Worm (Caenorhabditis elegans) whole organism, L1 larva: ENCODE measurements around the gene R04D3.2.

Source experiments
- alr-1 ChIP-seq: fragments of 200-800 bp; sonication (Bioruptor generic); optimal IDR thresholded peaks from 2 replicates; lab custom pipeline; 2018; ENCODE audit warnings: borderline replicate concordance, mild to moderate bottlenecking, missing genetic modification characterization, missing compliant biosample characterization
- blmp-1 ChIP-seq: fragments of 150-350 bp; optimal IDR thresholded peaks from 2 replicates; lab custom pipeline; 2014; ENCODE audit warnings: missing biosample characterization, missing genetic modification characterization
- ceh-8 ChIP-seq: fragments of 200-800 bp; sonication (Bioruptor generic); optimal IDR thresholded peaks from 2 replicates; lab custom pipeline; 2018; ENCODE audit warnings: mild to moderate bottlenecking, missing genetic modification characterization, moderate library complexity, missing compliant biosample characterization
- ces-1 ChIP-seq: fragments of 150-350 bp; optimal IDR thresholded peaks from 2 replicates; lab custom pipeline; 2014; ENCODE audit warnings: missing biosample characterization, missing genetic modification reagents, missing genetic modification characterization
- dpl-1 ChIP-seq, 3 experiments: fragments of 150-350 bp in 2 of 3; sonication (generic microtip) in 1 of 3; optimal IDR thresholded peaks; 2 replicates each; lab custom pipeline; 2014 to 2017; ENCODE audit warnings: missing biosample characterization in 3 of 3, missing genetic modification characterization in 3 of 3, missing genetic modification reagents in 3 of 3
- efl-1 ChIP-seq, 4 experiments: fragments of 150-350 bp; optimal IDR thresholded peaks in 3 of 4; peaks in 1 of 4; 1 replicate in 1 of 4; 2 replicates in 3 of 4; lab custom pipeline; 2014; ENCODE audit warnings: missing biosample characterization in 2 of 4, missing genetic modification characterization in 2 of 4, missing genetic modification reagents in 2 of 4
- elt-2 ChIP-seq: sonication (generic microtip); optimal IDR thresholded peaks from 2 replicates; lab custom pipeline; 2016; ENCODE audit warnings: missing genetic modification characterization, mild to moderate bottlenecking, inconsistent platforms, missing compliant biosample characterization, missing genetic modification reagents
- elt-3 ChIP-seq, 6 experiments: fragments of 150-350 bp in 1 of 6; sonication (generic microtip); optimal IDR thresholded peaks; 2 replicates each; lab custom pipeline; 2017 to 2018; ENCODE audit warnings: missing biosample characterization in 6 of 6, missing genetic modification characterization in 6 of 6, inconsistent platforms in 1 of 6
- fkh-4 ChIP-seq: sonication (generic microtip); optimal IDR thresholded peaks from 2 replicates; lab custom pipeline; 2016; ENCODE audit warnings: missing compliant biosample characterization, missing genetic modification characterization, borderline replicate concordance
- fkh-8 ChIP-seq: sonication (generic microtip); optimal IDR thresholded peaks from 2 replicates; lab custom pipeline; 2016; ENCODE audit warnings: mild to moderate bottlenecking, missing genetic modification characterization, missing compliant biosample characterization
- lin-14 ChIP-seq: fragments of 200-800 bp; sonication (Bioruptor generic); optimal IDR thresholded peaks from 2 replicates; lab custom pipeline; 2018; ENCODE audit warnings: mild to moderate bottlenecking, missing genetic modification characterization, moderate library complexity, missing compliant biosample characterization
- lin-15B ChIP-seq: fragments of 150-350 bp; sonication (generic microtip); optimal IDR thresholded peaks from 3 replicates; lab custom pipeline; 2014; ENCODE audit warnings: missing biosample characterization, missing genetic modification characterization
- lin-35 ChIP-seq, 2 experiments: fragments of 150-350 bp; optimal IDR thresholded peaks; 2 replicates each; lab custom pipeline; 2014; ENCODE audit warnings: missing biosample characterization in 2 of 2, missing genetic modification characterization in 2 of 2, missing genetic modification reagents in 2 of 2
- lsy-2 ChIP-seq, 2 experiments: fragments of 150-350 bp; optimal IDR thresholded peaks; 2 replicates each; lab custom pipeline; 2014; ENCODE audit warnings: missing biosample characterization in 2 of 2, missing genetic modification characterization in 2 of 2
- mdl-1 ChIP-seq, 2 experiments: fragments of 150-350 bp; optimal IDR thresholded peaks; 2 replicates each; lab custom pipeline; 2014 to 2017; ENCODE audit warnings: missing biosample characterization in 2 of 2, missing genetic modification characterization in 2 of 2, inconsistent platforms in 1 of 2
- nhr-19 ChIP-seq: fragments of 200-800 bp; sonication (Bioruptor generic); conservative IDR thresholded peaks from 2 replicates; pipeline ENCODE4 v1.3.6; 2022; ENCODE audit warnings: missing genetic modification characterization, missing compliant biosample characterization
- nhr-20 ChIP-seq: sonication (generic microtip); optimal IDR thresholded peaks from 2 replicates; lab custom pipeline; 2016; ENCODE audit warnings: mild to moderate bottlenecking, missing genetic modification characterization, missing compliant biosample characterization
- nhr-28 ChIP-seq: fragments of 150-350 bp; optimal IDR thresholded peaks from 2 replicates; lab custom pipeline; 2014; ENCODE audit warnings: missing biosample characterization, missing genetic modification characterization
- nhr-71 ChIP-seq: sonication (generic microtip); optimal IDR thresholded peaks from 2 replicates; lab custom pipeline; 2016; ENCODE audit warnings: mild to moderate bottlenecking, missing genetic modification characterization, moderate library complexity, missing compliant biosample characterization
- nhr-85 ChIP-seq: sonication (generic microtip); peaks from one replicate; lab custom pipeline; 2016; ENCODE audit warnings: missing genetic modification characterization, inconsistent platforms, missing compliant biosample characterization
- nhr-90 ChIP-seq: sonication (generic microtip); optimal IDR thresholded peaks from 2 replicates; lab custom pipeline; 2016; ENCODE audit warnings: mild to moderate bottlenecking, missing genetic modification characterization, missing compliant biosample characterization; ENCODE audit not compliant: poor library complexity
- snu-23 ChIP-seq: sonication (generic microtip); optimal IDR thresholded peaks from 2 replicates; lab custom pipeline; 2016; ENCODE audit warnings: missing genetic modification characterization, missing compliant biosample characterization
- unc-86 ChIP-seq: sonication (generic microtip); optimal IDR thresholded peaks from 2 replicates; lab custom pipeline; 2016; ENCODE audit warnings: missing genetic modification characterization, missing compliant biosample characterization
- unc-98 ChIP-seq: fragments of 200-800 bp; sonication (Bioruptor generic); IDR thresholded peaks from 2 replicates; pipeline ENCODE4 v1.3.6; 2022; ENCODE audit warnings: missing genetic modification characterization, missing compliant biosample characterization
- xbp-1 ChIP-seq: sonication (generic microtip); optimal IDR thresholded peaks from 2 replicates; lab custom pipeline; 2016; ENCODE audit warnings: missing genetic modification characterization, missing compliant biosample characterization

R04D3.2 gene

DNA sequence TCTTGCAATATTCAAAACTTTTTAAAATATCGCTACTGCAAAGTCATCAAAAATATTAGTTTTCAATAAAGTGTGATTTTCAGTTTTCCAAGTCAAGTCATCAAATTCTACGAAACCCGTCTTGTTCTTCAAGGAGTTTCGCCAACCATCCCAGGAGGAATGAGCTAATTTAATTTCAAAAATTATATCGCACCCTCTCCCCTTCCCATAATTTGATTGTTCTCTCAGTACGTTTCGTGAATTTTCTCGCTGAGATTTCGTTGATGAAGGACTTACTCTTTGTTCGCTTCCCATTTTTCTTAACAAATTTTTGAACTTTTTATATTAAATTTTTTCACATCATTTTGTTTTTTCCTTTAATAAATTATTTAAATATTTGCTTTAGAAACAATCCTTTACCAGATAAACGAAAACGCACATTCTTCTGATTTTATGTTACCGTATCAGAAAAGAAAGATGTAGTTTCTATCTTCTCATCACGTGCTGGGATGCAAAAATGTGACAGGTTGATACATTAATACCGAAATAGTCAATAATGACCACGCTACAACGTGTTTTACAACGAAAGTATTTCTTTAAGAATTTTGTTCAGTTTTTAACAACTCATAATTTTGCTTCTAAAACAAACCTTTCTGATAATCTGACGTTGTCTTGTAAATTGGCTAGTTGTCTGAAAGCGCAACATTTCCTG is 39.6 kb downstream of the R04D3.2 start:
- peak; percentile 49 for TF ChIP-seq nhr-71
- peak; percentile 64 for TF ChIP-seq blmp-1
- peak; percentile 41 for TF ChIP-seq nhr-90
- TF ChIP-seq nhr-20 (tag; lab: Kevin White, UChicago) = peak; percentile 82
- peak; percentile 0 for TF ChIP-seq elt-2 (tag; lab: Kevin White, UChicago)
- TF ChIP-seq fkh-4 (tag; lab: Kevin White, UChicago) = no peak
- TF ChIP-seq nhr-28 = no peak
- peak in 1 of 2 experiments; percentile 65 for TF ChIP-seq lin-35 (GFP tag; optimal IDR thresholded peaks at IDR 0.05; lab: Kevin White, UChicago)
- TF ChIP-seq lin-14 (GFP tag; lab: Kevin White, UChicago) = peak; percentile 46
- TF ChIP-seq elt-3 (tag; optimal IDR thresholded peaks at IDR 0.05; lab: Kevin White, UChicago) = peak in 2 of 6 experiments; percentile 7 to 24
- peak; percentile 56 for TF ChIP-seq snu-23 (GFP tag; lab: Kevin White, UChicago)
- peak in 1 of 2 experiments; percentile 61 for TF ChIP-seq lsy-2 (tag; optimal IDR thresholded peaks at IDR 0.05; lab: Kevin White, UChicago)
- peak in 1 of 3 experiments; percentile 5 for TF ChIP-seq dpl-1 (GFP tag; optimal IDR thresholded peaks at IDR 0.05; lab: Kevin White, UChicago)
- peak; percentile 32; the same call in 1 of the 2 replicates for TF ChIP-seq nhr-19
- TF ChIP-seq unc-86 (tag; lab: Kevin White, UChicago) = no peak
- TF ChIP-seq unc-98 = no peak
- TF ChIP-seq nhr-85 (tag; lab: Kevin White, UChicago) = peak; percentile 86
- TF ChIP-seq mdl-1 (tag; optimal IDR thresholded peaks at IDR 0.05; lab: Kevin White, UChicago) = peak in 1 of 2 experiments; percentile 51
- TF ChIP-seq, all 84 proteins: peak for 14

DNA sequence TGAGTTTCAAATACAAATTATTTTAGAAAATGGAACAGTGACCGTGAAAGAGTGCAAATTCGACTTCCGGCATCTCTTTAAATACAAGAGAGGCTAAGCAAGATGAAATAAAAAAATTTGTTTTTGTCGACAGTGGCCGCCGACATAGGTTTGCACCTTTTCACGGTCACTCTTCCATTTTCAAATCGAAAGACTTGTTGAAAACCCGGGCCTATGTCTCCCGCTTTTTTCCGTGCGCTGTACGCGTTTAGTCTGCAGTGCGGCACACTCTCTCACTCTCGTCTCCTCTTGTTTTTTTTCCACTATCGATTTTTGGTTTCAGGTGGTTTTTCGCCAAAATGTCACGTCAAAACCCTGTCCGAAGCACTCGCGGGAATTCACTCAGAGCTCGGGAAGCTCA is 41.3 kb downstream of the R04D3.2 start, which contains the start of gene hpl-1:
Gene hpl-1 (plus strand): TSS at position 301 of the 400 bp plus-strand sequence.
- no peak for TF ChIP-seq ceh-8 (GFP tag; lab: Kevin White, UChicago)
- no peak for TF ChIP-seq alr-1
- TF ChIP-seq nhr-28 = no peak
- no peak for TF ChIP-seq nhr-90
- TF ChIP-seq lin-35 (GFP tag; optimal IDR thresholded peaks at IDR 0.05; lab: Kevin White, UChicago) = no peak
- TF ChIP-seq mdl-1 (tag; optimal IDR thresholded peaks at IDR 0.05; lab: Kevin White, UChicago) = no peak
- no peak for TF ChIP-seq lin-14 (GFP tag; lab: Kevin White, UChicago)
- TF ChIP-seq lin-15B (tag; lab: Kevin White, UChicago) = no peak
- TF ChIP-seq, all 84 proteins: peak for 0

DNA sequence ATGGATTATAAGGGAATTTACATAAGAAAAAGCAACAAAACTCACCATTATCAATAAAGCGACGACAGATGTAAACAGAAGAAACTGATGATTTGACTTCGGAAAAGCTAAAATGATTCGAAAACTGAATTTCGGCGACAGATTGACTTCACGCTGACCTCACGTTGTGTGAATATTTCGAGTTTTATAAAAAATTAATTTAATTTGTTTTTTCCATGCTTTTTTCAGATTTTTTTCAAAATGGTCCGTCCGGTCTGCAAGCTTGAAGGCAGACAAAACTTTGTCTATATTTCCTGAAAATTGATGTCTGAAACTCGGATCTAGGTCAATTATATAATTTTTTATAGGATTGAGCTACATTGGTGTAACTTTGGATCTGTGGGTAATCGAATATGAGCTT is 44.2 kb downstream of the R04D3.2 start, which contains the start of gene K08H2.5:
Gene K08H2.5 (minus strand): TSS at position 101 of the 400 bp plus-strand sequence.
- TF ChIP-seq fkh-8 (no peak), lin-15B (tag; lab: Kevin White, UChicago) (no peak)

DNA sequence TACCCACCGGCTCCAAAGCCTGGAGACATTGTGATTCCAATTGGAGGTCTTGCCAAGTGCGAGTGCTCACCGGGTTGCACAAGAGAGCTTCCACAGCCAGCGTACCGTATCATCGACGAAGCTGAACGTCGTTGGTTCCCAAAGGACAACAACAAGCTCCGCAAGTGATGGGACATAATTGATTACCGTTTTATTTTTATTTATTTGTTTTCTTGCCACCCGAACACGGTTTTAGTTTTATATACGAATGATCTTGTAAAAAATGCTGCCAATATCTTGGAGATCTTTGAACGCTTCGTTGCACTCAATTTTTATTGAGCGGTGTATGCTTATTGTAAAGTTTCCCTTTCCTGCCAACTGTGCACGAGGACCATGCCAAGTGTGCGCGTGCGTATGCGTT is 48.2 kb downstream of the R04D3.2 start, which contains the start of gene K08H2.4:
Gene K08H2.4 (plus strand): TSS at position 301 of the 400 bp plus-strand sequence.
- TF ChIP-seq ces-1 (no peak), efl-1 (optimal IDR thresholded peaks at IDR 0.05; lab: Kevin White, UChicago) (no peak), efl-1 (GFP tag; optimal IDR thresholded peaks at IDR 0.05 in 1 of 2; lab: Kevin White, UChicago) (peak in 1 of 2 experiments; percentile 40)

- TF ChIP-seq xbp-1 (tag; lab: Kevin White, UChicago) = no peak
These were observed 49.3 kb downstream of the R04D3.2 start, which contains the start of gene K08H2.3 for ce11 chrX:13237102-13237501. TSS of gene K08H2.3 (plus strand) at chrX:13237402.
